Worm (Caenorhabditis elegans) whole organism, L2 larva: ENCODE measurements around the gene srh-129.

Experiments used
- C34F6.9 ChIP-seq: fragments of 150-350 bp; optimal IDR thresholded peaks from 2 replicates; lab custom pipeline; 2014; ENCODE audit warnings: missing biosample characterization, missing genetic modification characterization
- nhr-25 ChIP-seq: fragments of 150-350 bp; sonication (generic microtip); optimal IDR thresholded peaks from 3 replicates; lab custom pipeline; 2014; ENCODE audit warnings: missing biosample characterization, missing genetic modification characterization
- ztf-4 ChIP-seq: fragments of 150-350 bp; optimal IDR thresholded peaks from 2 replicates; lab custom pipeline; 2014; ENCODE audit warnings: missing biosample characterization, missing genetic modification characterization

- TF ChIP-seq C34F6.9 (tag; lab: Kevin White, UChicago) (no peak), ztf-4 (tag; lab: Kevin White, UChicago) (no peak), nhr-25 (tag; lab: Kevin White, UChicago) (no peak)
Observed at ce11 chrV:5155516-5155915, 11.8 kb upstream of the srh-129 start, which contains the start of gene srx-38.
